Fruit fly (Drosophila melanogaster): Measurements from ENCODE around the gene gcm.

DNA sequence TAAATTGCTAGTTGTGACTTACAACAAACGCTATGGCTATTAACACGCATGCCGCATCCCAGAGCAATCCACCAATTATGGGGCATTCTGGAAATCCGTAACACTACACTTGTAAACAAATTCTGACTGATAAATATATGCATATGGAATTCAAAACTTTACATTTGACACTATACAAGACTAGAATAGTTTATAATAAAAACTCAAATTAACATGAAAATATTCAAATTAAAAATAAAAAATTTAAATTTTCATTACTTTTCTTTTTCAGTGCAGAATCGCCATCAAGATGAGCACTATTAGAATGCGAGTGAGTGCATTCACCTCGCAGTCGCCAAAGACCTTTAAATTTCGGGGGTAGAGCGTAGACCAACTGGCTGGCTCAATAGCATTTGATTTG is 4.4 kb upstream of the gcm start:
- no peak for TF ChIP-seq usp (GFP tag; optimal IDR thresholded peaks at IDR 0.05)
- no peak for TF ChIP-seq psq (optimal IDR thresholded peaks at IDR 0.05)
- TF ChIP-seq CG8478 (optimal IDR thresholded peaks at IDR 0.05): no peak

Measured in whole organism.